Worm (Caenorhabditis elegans): ENCODE measurements around the gene bus-5.

DNA sequence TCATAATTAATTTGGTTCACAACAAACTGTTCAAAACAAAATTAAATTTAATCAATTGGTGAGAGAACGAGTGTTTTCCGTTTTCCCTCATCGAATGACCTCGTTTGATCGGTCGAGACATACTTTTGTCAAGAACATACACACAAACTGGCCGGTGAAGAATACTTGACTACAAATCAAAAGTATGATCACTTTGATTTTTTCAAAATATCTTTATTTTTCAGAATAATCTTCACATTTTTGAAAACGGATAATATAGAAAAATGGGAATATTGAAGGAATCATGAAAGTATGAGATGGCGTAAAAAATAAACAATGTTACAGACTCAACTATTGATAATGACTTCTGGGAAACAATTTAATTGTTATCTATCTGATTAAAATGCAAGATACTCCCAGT lies 5.3 kb upstream of the bus-5 start, which contains the start of gene swip-10:
- TF ChIP-seq ceh-82 (tag; optimal IDR thresholded peaks at IDR 0.05), result no peak
- TF ChIP-seq ama-1 (optimal IDR thresholded peaks at IDR 0.05), result no peak
- no peak for TF ChIP-seq dmd-4 (tag; optimal IDR thresholded peaks at IDR 0.05)
- no peak for TF ChIP-seq unc-39 (tag; optimal IDR thresholded peaks at IDR 0.05)
- no peak for TF ChIP-seq lin-13 (GFP tag; optimal IDR thresholded peaks at IDR 0.05)
- TF ChIP-seq skn-1 (tag; optimal IDR thresholded peaks at IDR 0.05), result no peak
- no peak for TF ChIP-seq ztf-11 (tag; optimal IDR thresholded peaks at IDR 0.05)
- TF ChIP-seq blmp-1 (tag; optimal IDR thresholded peaks at IDR 0.05; ENCODE audit: insufficient read depth), result no peak
- TF ChIP-seq R02D3.7 (tag; optimal IDR thresholded peaks at IDR 0.05), result no peak
- TF ChIP-seq egl-27 (tag; optimal IDR thresholded peaks at IDR 0.05), result no peak
- no peak for TF ChIP-seq mab-5 (tag; optimal IDR thresholded peaks at IDR 0.05)
- TF ChIP-seq fos-1 (tag; optimal IDR thresholded peaks at IDR 0.05), result no peak
- TF ChIP-seq nhr-12 (tag; optimal IDR thresholded peaks at IDR 0.05), result no peak
